Worm (Caenorhabditis elegans): Measurements from ENCODE around the gene dpy-27.

- TF ChIP-seq blmp-1 (tag; optimal IDR thresholded peaks at IDR 0.05; ENCODE audit: insufficient read depth) = peak; percentile 44
- no peak for TF ChIP-seq ztf-4 (tag; optimal IDR thresholded peaks at IDR 0.05)
- no peak for TF ChIP-seq nhr-11 (tag; optimal IDR thresholded peaks at IDR 0.05)
- no peak for TF ChIP-seq ama-1 (optimal IDR thresholded peaks at IDR 0.05)
- peak in 1 of 2 experiments; percentile 64 for TF ChIP-seq lsy-2 (tag; optimal IDR thresholded peaks at IDR 0.05)
These were observed 33.0 kb downstream of the dpy-27 start, which contains the start of gene acy-3 for ce11 chrIII:3786427-3786935.
